Fruit fly (Drosophila melanogaster) whole organism, embryonic: ENCODE results near the gene Cyp9f2.

Experiments
- Antp ChIP-seq: fragments of 200-800 bp; sonication (Bioruptor generic); optimal IDR thresholded peaks from 3 replicates; lab custom pipeline; 2016; ENCODE audit warnings: missing biosample characterization, missing genetic modification characterization
- CG10979 ChIP-seq: fragments of 200-800 bp; sonication (Bioruptor generic); optimal IDR thresholded peaks from 2 replicates; lab custom pipeline; 2018; ENCODE audit warnings: missing biosample characterization, mild to moderate bottlenecking, missing genetic modification characterization, moderate library complexity
- CG11093 ChIP-seq: fragments of 200-800 bp; sonication (Bioruptor generic); IDR thresholded peaks from 3 replicates; pipeline ENCODE4 v1.3.6; 2022; ENCODE audit warnings: missing biosample characterization, missing genetic modification characterization
- CG13287 ChIP-seq: fragments of 200-800 bp; sonication (Bioruptor generic); IDR thresholded peaks from 2 replicates; pipeline ENCODE4 v1.3.6; 2022; ENCODE audit warnings: missing biosample characterization, missing genetic modification characterization; ENCODE audit not compliant: partially characterized antibody
- CG13894 ChIP-seq: fragments of 200-800 bp; sonication (Bioruptor generic); optimal IDR thresholded peaks from 3 replicates; lab custom pipeline; 2018; ENCODE audit warnings: missing biosample characterization, mild to moderate bottlenecking, missing genetic modification characterization, moderate library complexity
- CG14667 ChIP-seq: fragments of 200-800 bp; sonication (Bioruptor generic); IDR thresholded peaks from 2 replicates; pipeline ENCODE4 v1.3.6; 2022; ENCODE audit warnings: missing biosample characterization, missing genetic modification characterization
- CG15011 ChIP-seq: fragments of 200-800 bp; sonication (Bioruptor generic); optimal IDR thresholded peaks from 3 replicates; lab custom pipeline; 2018; ENCODE audit warnings: missing biosample characterization, mild to moderate bottlenecking, missing genetic modification characterization
- CG15601 ChIP-seq: fragments of 200-800 bp; sonication (Bioruptor generic); optimal IDR thresholded peaks from 3 replicates; lab custom pipeline; 2019; ENCODE audit warnings: missing biosample characterization, mild to moderate bottlenecking, missing genetic modification characterization, moderate library complexity
- CG2875 ChIP-seq: fragments of 200-800 bp; sonication (Bioruptor generic); optimal IDR thresholded peaks from 2 replicates; lab custom pipeline; 2017; ENCODE audit warnings: missing biosample characterization, mild to moderate bottlenecking, missing genetic modification characterization, missing genetic modification reagents
- CG6689 ChIP-seq: fragments of 200-800 bp; sonication (Bioruptor generic); IDR thresholded peaks from 2 replicates; pipeline ENCODE4 v1.3.6; 2022; ENCODE audit warnings: missing biosample characterization, missing genetic modification characterization
- CG6765 ChIP-seq: fragments of 200-800 bp; sonication (Bioruptor generic); optimal IDR thresholded peaks from 3 replicates; lab custom pipeline; 2017; ENCODE audit warnings: missing biosample characterization, mild to moderate bottlenecking, missing genetic modification characterization
- CG7839 ChIP-seq: fragments of 200-800 bp; sonication (Bioruptor generic); optimal IDR thresholded peaks from 3 replicates; lab custom pipeline; 2018; ENCODE audit warnings: missing biosample characterization, mild to moderate bottlenecking, missing genetic modification characterization, moderate library complexity
- CG7928 ChIP-seq: fragments of 200-800 bp; sonication (Bioruptor generic); optimal IDR thresholded peaks from 2 replicates; lab custom pipeline; 2017; ENCODE audit warnings: missing biosample characterization, mild to moderate bottlenecking, missing genetic modification characterization
- CG7987 ChIP-seq: fragments of 200-800 bp; sonication (Bioruptor generic); optimal IDR thresholded peaks from 2 replicates; lab custom pipeline; 2018; ENCODE audit warnings: missing biosample characterization, mild to moderate bottlenecking, missing genetic modification characterization, moderate library complexity
- CG8089 ChIP-seq: fragments of 200-800 bp; sonication (Bioruptor generic); optimal IDR thresholded peaks from 3 replicates; lab custom pipeline; 2016; ENCODE audit warnings: missing biosample characterization, missing genetic modification characterization
- CG8290 ChIP-seq, 3 experiments: fragments of 200-800 bp; sonication (Bioruptor generic); optimal IDR thresholded peaks; 2 replicates each; lab custom pipeline; 2016 to 2019; ENCODE audit warnings: missing biosample characterization in 3 of 3, missing genetic modification characterization in 3 of 3, mild to moderate bottlenecking in 2 of 3, moderate library complexity in 1 of 3
- CG8359 ChIP-seq: fragments of 200-800 bp; sonication (Bioruptor generic); optimal IDR thresholded peaks from 2 replicates; lab custom pipeline; 2017; ENCODE audit warnings: missing biosample characterization, mild to moderate bottlenecking, missing genetic modification characterization, borderline replicate concordance
- Dref ChIP-seq: fragments of 200-800 bp; sonication (Bioruptor generic); IDR thresholded peaks from 2 replicates; pipeline ENCODE4 v1.3.6; 2022; ENCODE audit warnings: missing biosample characterization, missing genetic modification characterization
- Mad ChIP-seq: fragments of 200-800 bp; sonication (Bioruptor generic); optimal IDR thresholded peaks from 2 replicates; lab custom pipeline; 2016; ENCODE audit warnings: missing biosample characterization, missing genetic modification characterization
- Max ChIP-seq: fragments of 200-800 bp; sonication (Bioruptor generic); optimal IDR thresholded peaks from 2 replicates; lab custom pipeline; 2016; ENCODE audit warnings: missing biosample characterization, mild to moderate bottlenecking, missing genetic modification characterization
- Med ChIP-seq: fragments of 200-800 bp; sonication (Bioruptor generic); peaks from one replicate; lab custom pipeline; 2016; ENCODE audit warnings: missing biosample characterization, missing genetic modification characterization, mild to moderate bottlenecking, inconsistent platforms, moderate library complexity
- Neu2 ChIP-seq: fragments of 200-800 bp; sonication (Bioruptor generic); optimal IDR thresholded peaks from 3 replicates; lab custom pipeline; 2016; ENCODE audit warnings: missing biosample characterization, missing genetic modification characterization, borderline replicate concordance
- Nf-YC ChIP-seq: fragments of 200-800 bp; optimal IDR thresholded peaks from 3 replicates; lab custom pipeline; 2019; ENCODE audit warnings: missing biosample characterization, mild to moderate bottlenecking, missing genetic modification characterization, moderate library complexity
- Ravus ChIP-seq: fragments of 200-800 bp; sonication (Bioruptor generic); IDR thresholded peaks from 2 replicates; pipeline ENCODE4 v1.3.6; 2022; ENCODE audit warnings: missing biosample characterization, missing genetic modification characterization
- Ssrp ChIP-seq: fragments of 200-800 bp; sonication (Bioruptor generic); optimal IDR thresholded peaks from 2 replicates; lab custom pipeline; 2018; ENCODE audit warnings: missing biosample characterization, mild to moderate bottlenecking, missing genetic modification characterization, moderate library complexity
- Trl ChIP-seq, 3 experiments: fragments of >200 bp in 2 of 3; fragments of 200-800 bp in 1 of 3; sonication (Bioruptor generic) in 1 of 3; optimal IDR thresholded peaks; 2 replicates in 1 of 3; 3 replicates in 2 of 3; lab custom pipeline; 2016 to 2017; ENCODE audit warnings: missing biosample characterization in 1 of 3, missing genetic modification characterization in 1 of 3
- az2 ChIP-seq: fragments of 200-800 bp; sonication (Bioruptor generic); optimal IDR thresholded peaks from 3 replicates; lab custom pipeline; 2016; ENCODE audit warnings: missing biosample characterization, missing genetic modification characterization
- bbx ChIP-seq: fragments of 200-800 bp; sonication (Bioruptor generic); IDR thresholded peaks from 2 replicates; pipeline ENCODE4 v1.3.6; 2022; ENCODE audit warnings: missing biosample characterization, missing genetic modification characterization; ENCODE audit not compliant: partially characterized antibody
- bigmax ChIP-seq: fragments of 200-800 bp; sonication (Bioruptor generic); optimal IDR thresholded peaks from 2 replicates; lab custom pipeline; 2018; ENCODE audit warnings: missing biosample characterization, mild to moderate bottlenecking, missing genetic modification characterization
- chinmo ChIP-seq: fragments of 200-800 bp; sonication (Bioruptor generic); IDR thresholded peaks from 4 replicates; pipeline ENCODE4 v1.3.6; 2022; ENCODE audit warnings: missing biosample characterization, missing genetic modification characterization; ENCODE audit not compliant: partially characterized antibody
- cwo ChIP-seq: fragments of 200-800 bp; sonication (Bioruptor generic); optimal IDR thresholded peaks from 3 replicates; lab custom pipeline; 2017; ENCODE audit warnings: missing biosample characterization, missing genetic modification characterization, mild to moderate bottlenecking, moderate library complexity, missing genetic modification reagents
- dati ChIP-seq: fragments of 200-800 bp; sonication (Bioruptor generic); IDR thresholded peaks from 2 replicates; pipeline ENCODE4 v1.3.6; 2022; ENCODE audit warnings: missing biosample characterization, missing genetic modification characterization
- ewg ChIP-seq: fragments of 200-800 bp; sonication (Bioruptor generic); optimal IDR thresholded peaks from 3 replicates; lab custom pipeline; 2017; ENCODE audit warnings: mild to moderate bottlenecking, missing biosample characterization, missing genetic modification reagents, missing genetic modification characterization
- fu2 ChIP-seq: fragments of 200-800 bp; sonication (Bioruptor generic); optimal IDR thresholded peaks from 2 replicates; lab custom pipeline; 2016; ENCODE audit warnings: missing biosample characterization, missing genetic modification characterization
- knrl ChIP-seq: fragments of 200-800 bp; sonication (Bioruptor generic); IDR thresholded peaks from 3 replicates; pipeline ENCODE4 v1.3.6; 2022; ENCODE audit warnings: missing biosample characterization, missing genetic modification characterization; ENCODE audit not compliant: partially characterized antibody
- lilli ChIP-seq: fragments of 200-800 bp; sonication (Bioruptor generic); optimal IDR thresholded peaks from 3 replicates; lab custom pipeline; 2016; ENCODE audit warnings: missing biosample characterization, missing genetic modification characterization
- lmd ChIP-seq: fragments of 200-800 bp; sonication (Bioruptor generic); IDR thresholded peaks from 2 replicates; pipeline ENCODE4 v1.3.6; 2022; ENCODE audit warnings: missing biosample characterization, missing genetic modification characterization
- pan ChIP-seq, 4 experiments: fragments of >200 bp in 3 of 4; fragments of 200-800 bp in 1 of 4; sonication (Bioruptor generic) in 1 of 4; optimal IDR thresholded peaks in 3 of 4; IDR thresholded peaks in 1 of 4; 2 replicates each; pipeline versions ENCODE4 v1.3.6 to Lab custom; 2017 to 2022; ENCODE audit warnings: missing biosample characterization in 2 of 4, missing genetic modification characterization in 2 of 4, mixed read lengths in 1 of 4
- pfk ChIP-seq: fragments of 200-800 bp; sonication (Bioruptor generic); optimal IDR thresholded peaks from 2 replicates; lab custom pipeline; 2018; ENCODE audit warnings: missing biosample characterization, mild to moderate bottlenecking, missing genetic modification characterization, moderate library complexity
- pzg ChIP-seq: fragments of 200-800 bp; sonication (Bioruptor generic); optimal IDR thresholded peaks from 3 replicates; lab custom pipeline; 2018; ENCODE audit warnings: missing biosample characterization, mild to moderate bottlenecking, missing genetic modification characterization, moderate library complexity
- sna ChIP-seq: fragments of 200-800 bp; sonication (Bioruptor generic); IDR thresholded peaks from 2 replicates; pipeline ENCODE4 v1.3.6; 2022; ENCODE audit warnings: missing biosample characterization, missing genetic modification characterization; ENCODE audit not compliant: partially characterized antibody
- ssp ChIP-seq: fragments of 200-800 bp; sonication (Bioruptor generic); IDR thresholded peaks from 2 replicates; pipeline ENCODE4 v1.3.6; 2022; ENCODE audit warnings: missing biosample characterization, missing genetic modification characterization
- tll ChIP-seq, 2 experiments: fragments of 200-800 bp in 1 of 2; fragments of >200 bp in 1 of 2; sonication (Bioruptor generic) in 1 of 2; optimal IDR thresholded peaks; 2 replicates each; lab custom pipeline; 2017 to 2019; ENCODE audit warnings: missing biosample characterization in 2 of 2, missing genetic modification characterization in 2 of 2, mild to moderate bottlenecking in 1 of 2, moderate library complexity in 1 of 2
- unc-4 ChIP-seq: fragments of 200-800 bp; sonication (Bioruptor generic); IDR thresholded peaks from 2 replicates; pipeline ENCODE4 v1.3.6; 2022; ENCODE audit warnings: missing biosample characterization, missing genetic modification characterization; ENCODE audit not compliant: partially characterized antibody
- wek ChIP-seq: fragments of 200-800 bp; sonication (Bioruptor generic); optimal IDR thresholded peaks from 3 replicates; lab custom pipeline; 2018; ENCODE audit warnings: missing biosample characterization, mild to moderate bottlenecking, missing genetic modification characterization, moderate library complexity
- yki ChIP-seq: fragments of >200 bp; optimal IDR thresholded peaks from 3 replicates; lab custom pipeline; 2018
- zfh2 ChIP-seq: fragments of 200-800 bp; sonication (Bioruptor generic); optimal IDR thresholded peaks from 2 replicates; lab custom pipeline; 2016; ENCODE audit warnings: missing biosample characterization, missing genetic modification characterization

The Cyp9f2 gene

dm6 chr3R:12448889-12449314 lies 43.1 kb upstream of the Cyp9f2 start, which contains the start of gene CG18549 (continued):
- TF ChIP-seq Ravus (GFP tag; lab: Robert Waterston, UW) (peak; percentile 99), Dref (GFP tag; lab: Robert Waterston, UW) (peak; percentile 82), yki (no peak), sna (peak; percentile 85), Trl (optimal IDR thresholded peaks at IDR 0.05; lab: Kevin White, UChicago) (peak; percentile 46 to 53), Trl (GFP tag; optimal IDR thresholded peaks at IDR 0.05; lab: Kevin White, UChicago) (peak; percentile 99), CG6689 (GFP tag; lab: Robert Waterston, UW) (peak; percentile 100), lilli (GFP tag; lab: Kevin White, UChicago) (peak; percentile 100), CG8359 (GFP tag; lab: Kevin White, UChicago) (peak; percentile 97), CG8089 (GFP tag; lab: Kevin White, UChicago) (peak; percentile 99), ssp (GFP tag; lab: Robert Waterston, UW) (peak; percentile 97), CG10979 (peak; percentile 100), cwo (GFP tag; lab: Kevin White, UChicago) (peak; percentile 99), CG15011 (GFP tag; lab: Kevin White, UChicago) (peak; percentile 99), CG15601 (tag; lab: Kevin White, UChicago) (peak; percentile 99), Antp (GFP tag; lab: Kevin White, UChicago) (peak; percentile 99), tll (GFP tag; optimal IDR thresholded peaks at IDR 0.05; lab: Kevin White, UChicago) (peak in 1 of 2 experiments; percentile 89), lmd (GFP tag; lab: Robert Waterston, UW) (peak; percentile 100), unc-4 (peak; percentile 81), az2 (GFP tag; lab: Kevin White, UChicago) (peak; percentile 100), CG13894 (tag; lab: Kevin White, UChicago) (peak; percentile 99), Mad (GFP tag; lab: Kevin White, UChicago) (peak; percentile 99), Ssrp (peak; percentile 100), CG2875 (GFP tag; lab: Kevin White, UChicago) (peak; percentile 100), dati (peak; percentile 99), zfh2 (GFP tag; lab: Kevin White, UChicago) (peak; percentile 98), CG7987 (GFP tag; lab: Kevin White, UChicago) (peak; percentile 99), pan (optimal IDR thresholded peaks at IDR 0.05; lab: Kevin White, UChicago) (no peak), pan (GFP tag; optimal IDR thresholded peaks at IDR 0.05 in 1 of 2, IDR thresholded peaks at IDR 0.05 in 1 of 2) (peak in 1 of 2 experiments; percentile 100), CG11093 (GFP tag; lab: Robert Waterston, UW) (peak; percentile 100), Med (GFP tag; lab: Kevin White, UChicago) (peak; percentile 100), CG6765 (peak; percentile 99), CG8290 (GFP tag; optimal IDR thresholded peaks at IDR 0.05; lab: Kevin White, UChicago) (peak; percentile 99), CG8290 (tag; optimal IDR thresholded peaks at IDR 0.05; lab: Kevin White, UChicago) (peak; percentile 95 to 99), bigmax (peak; percentile 88), knrl (peak; percentile 75), CG7839 (tag; lab: Kevin White, UChicago) (peak; percentile 100), Neu2 (peak; percentile 91), Nf-YC (tag; lab: Kevin White, UChicago) (peak; percentile 95), CG13287 (GFP tag; lab: Robert Waterston, UW) (peak; percentile 88), fu2 (GFP tag; lab: Kevin White, UChicago) (peak; percentile 98), ewg (GFP tag; lab: Kevin White, UChicago) (peak; percentile 99), CG14667 (GFP tag; lab: Robert Waterston, UW) (peak; percentile 99), Max (GFP tag; lab: Kevin White, UChicago) (peak; percentile 100), wek (GFP tag; lab: Kevin White, UChicago) (peak; percentile 98), CG7928 (GFP tag; lab: Kevin White, UChicago) (peak; percentile 85), chinmo (GFP tag; lab: Robert Waterston, UW) (peak; percentile 97), pfk (peak; percentile 79), pzg (GFP tag; lab: Kevin White, UChicago) (peak; percentile 52), bbx (GFP tag; lab: Robert Waterston, UW) (peak; percentile 76)
